Fruit fly (Drosophila melanogaster) whole organism: ENCODE measurements around the gene CG12746.

Source experiments
- EcR ChIP-seq, 2 experiments: fragments of >200 bp; optimal IDR thresholded peaks; 2 replicates each; lab custom pipeline; 2017; ENCODE audit warnings: missing biosample characterization in 2 of 2, missing genetic modification characterization in 2 of 2, missing genetic modification reagents in 2 of 2
- pan ChIP-seq: fragments of >200 bp; optimal IDR thresholded peaks from 2 replicates; lab custom pipeline; 2017
- psq ChIP-seq: fragments of >200 bp; optimal IDR thresholded peaks from 2 replicates; lab custom pipeline; 2017

DNA sequence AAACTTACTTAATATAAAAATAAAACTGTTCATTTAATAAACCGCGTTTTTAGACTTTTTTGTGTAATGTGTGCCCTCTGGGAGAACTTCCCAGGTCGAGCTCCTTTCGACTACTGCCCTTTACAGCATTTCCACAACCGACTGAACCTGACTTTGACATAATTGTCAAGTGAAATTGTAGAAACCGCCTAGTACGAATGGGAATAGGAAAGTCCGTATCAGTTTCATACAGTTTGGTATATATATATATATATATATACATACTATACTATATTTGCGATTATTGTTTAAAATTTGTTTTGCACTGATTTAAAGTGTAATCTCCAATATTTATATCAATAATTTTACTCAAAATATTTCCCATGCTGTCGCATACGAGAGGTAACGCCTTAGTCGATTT is 13.6 kb upstream of the CG12746 start, which contains the start of gene mia:
- TF ChIP-seq EcR (GFP tag; optimal IDR thresholded peaks at IDR 0.05; lab: Kevin White, UChicago) (no peak), pan (lab: Kevin White, UChicago) (no peak), psq (lab: Kevin White, UChicago) (no peak)
